Fruit fly (Drosophila melanogaster): ENCODE results near the gene Drs.

Drs gene

dm6 chr3L:3329763-3330162, 39.6 kb upstream of the Drs start, which contains the start of gene CG14961:
CG14961 (plus strand) TSS chr3L:3330063.
- TF ChIP-seq Mio (GFP tag; optimal IDR thresholded peaks at IDR 0.05) (no peak), OdsH (GFP tag; optimal IDR thresholded peaks at IDR 0.05) (no peak), h (GFP tag; optimal IDR thresholded peaks at IDR 0.05) (no peak)

- TF ChIP-seq Abd-B (GFP tag; optimal IDR thresholded peaks at IDR 0.05) = no peak
- peak; percentile 3 for TF ChIP-seq Hr83 (GFP tag; optimal IDR thresholded peaks at IDR 0.05; ENCODE audit: poor library complexity, severe bottlenecking)
- TF ChIP-seq HLH106 (tag; optimal IDR thresholded peaks at IDR 0.05) = no peak
- TF ChIP-seq ey (GFP tag; optimal IDR thresholded peaks at IDR 0.05) = no peak
- TF ChIP-seq CG32264 (GFP tag; optimal IDR thresholded peaks at IDR 0.05) = no peak
- peak; percentile 99 for TF ChIP-seq Vsx2 (GFP tag; optimal IDR thresholded peaks at IDR 0.05; ENCODE audit: partially characterized antibody)
- TF ChIP-seq foxo (GFP tag; optimal IDR thresholded peaks at IDR 0.05) = peak in 1 of 2 experiments; percentile 32
- TF ChIP-seq Dif (GFP tag; optimal IDR thresholded peaks at IDR 0.05; ENCODE audit: partially characterized antibody) = peak; percentile 96
- no peak for TF ChIP-seq Myc (optimal IDR thresholded peaks at IDR 0.05)
- peak; percentile 57 to 68 for TF ChIP-seq dl (GFP tag; optimal IDR thresholded peaks at IDR 0.05; ENCODE audit: insufficient read depth in 1 of 2, partially characterized antibody in 2 of 2)
Measured at dm6 chr3L:3334784-3335183, 34.6 kb upstream of the Drs start, which contains the start of gene CG14969. CG14969 (minus strand) TSS chr3L:3334978.

- no peak for TF ChIP-seq br (GFP tag; optimal IDR thresholded peaks at IDR 0.05)
- no peak for TF ChIP-seq fru (GFP tag; optimal IDR thresholded peaks at IDR 0.05)
- no peak for TF ChIP-seq N (GFP tag; optimal IDR thresholded peaks at IDR 0.05)
- TF ChIP-seq Vsx2 (GFP tag; optimal IDR thresholded peaks at IDR 0.05; ENCODE audit: partially characterized antibody) = no peak
- TF ChIP-seq h (GFP tag; optimal IDR thresholded peaks at IDR 0.05) = no peak
- TF ChIP-seq lola (GFP tag; optimal IDR thresholded peaks at IDR 0.05) = no peak
- no peak for TF ChIP-seq rgr (GFP tag; optimal IDR thresholded peaks at IDR 0.05)
Measured at dm6 chr3L:3335688-3336087, 33.7 kb upstream of the Drs start, which contains the start of gene Drsl1. Drsl1 (minus strand) TSS chr3L:3335788.

dm6 chr3L:3336368-3337164, 32.8 kb upstream of the Drs start, which contains the start of the genes Drsl6 and kst:
Drsl6 (minus strand) TSS chr3L:3336418.
kst (plus strand) TSS chr3L:3336860.
- TF ChIP-seq jim (GFP tag; optimal IDR thresholded peaks at IDR 0.05) = peak; percentile 80
- peak; percentile 16 for TF ChIP-seq Hnf4 (GFP tag; optimal IDR thresholded peaks at IDR 0.05)
- no peak for TF ChIP-seq OdsH (GFP tag; optimal IDR thresholded peaks at IDR 0.05)
- no peak for TF ChIP-seq Myc (optimal IDR thresholded peaks at IDR 0.05)
- peak; percentile 52 for TF ChIP-seq Vsx2 (GFP tag; optimal IDR thresholded peaks at IDR 0.05; ENCODE audit: partially characterized antibody)
- no peak for TF ChIP-seq Abd-B (GFP tag; optimal IDR thresholded peaks at IDR 0.05)
- peak; percentile 67 for TF ChIP-seq Hr83 (GFP tag; optimal IDR thresholded peaks at IDR 0.05; ENCODE audit: poor library complexity, severe bottlenecking)
- peak; percentile 47 for TF ChIP-seq Sp1 (GFP tag; optimal IDR thresholded peaks at IDR 0.05)
- peak; percentile 59 for TF ChIP-seq Dif (GFP tag; optimal IDR thresholded peaks at IDR 0.05; ENCODE audit: partially characterized antibody)
- peak; percentile 13 for TF ChIP-seq h (GFP tag; optimal IDR thresholded peaks at IDR 0.05)
- TF ChIP-seq rgr (GFP tag; optimal IDR thresholded peaks at IDR 0.05) = peak; percentile 19
- TF ChIP-seq Rel (GFP tag; optimal IDR thresholded peaks at IDR 0.05) = no peak
- TF ChIP-seq Rel (tag; optimal IDR thresholded peaks at IDR 0.05) = peak; percentile 27
- no peak for TF ChIP-seq dsf (GFP tag; optimal IDR thresholded peaks at IDR 0.05; ENCODE audit: borderline replicate concordance)
- no peak for TF ChIP-seq ey (GFP tag; optimal IDR thresholded peaks at IDR 0.05)
- no peak for TF ChIP-seq Hr78 (GFP tag; optimal IDR thresholded peaks at IDR 0.05)
- no peak for TF ChIP-seq usp (GFP tag; optimal IDR thresholded peaks at IDR 0.05)
- TF ChIP-seq HLH106 (tag; optimal IDR thresholded peaks at IDR 0.05) = peak; percentile 23
- peak; percentile 19 for TF ChIP-seq sv (GFP tag; optimal IDR thresholded peaks at IDR 0.05)

- TF ChIP-seq woc (GFP tag; optimal IDR thresholded peaks at IDR 0.05) (no peak), Vsx2 (GFP tag; optimal IDR thresholded peaks at IDR 0.05; ENCODE audit: partially characterized antibody) (peak; percentile 29), sage (GFP tag; optimal IDR thresholded peaks at IDR 0.05) (no peak), psq (GFP tag; optimal IDR thresholded peaks at IDR 0.05) (peak; percentile 99), CG32264 (GFP tag; optimal IDR thresholded peaks at IDR 0.05) (no peak), dsf (GFP tag; optimal IDR thresholded peaks at IDR 0.05; ENCODE audit: borderline replicate concordance) (no peak)
Measured at dm6 chr3L:3337345-3337928, 31.9 kb upstream of the Drs start.

Data from whole organism, wandering third instar larva.